Fruit fly (Drosophila melanogaster) whole organism, embryonic: Measurements from ENCODE around the gene Ing5.
A peak's percentile ranks its signal among the peaks of the same experiment; 100 is the strongest.

Experiments used
- Ada2b ChIP-seq: fragments of 200-800 bp; sonication (Bioruptor generic); IDR thresholded peaks from 2 replicates; pipeline ENCODE4 v1.3.6; 2022; ENCODE audit warnings: missing biosample characterization, missing genetic modification characterization
- Atf6 ChIP-seq: fragments of 200-800 bp; sonication (Bioruptor generic); IDR thresholded peaks from 2 replicates; pipeline ENCODE4 v1.3.6; 2022; ENCODE audit warnings: missing biosample characterization, missing genetic modification characterization
- Bteb2 ChIP-seq: fragments of 200-800 bp; sonication (Bioruptor generic); optimal IDR thresholded peaks from 2 replicates; lab custom pipeline; 2016; ENCODE audit warnings: missing biosample characterization, missing genetic modification characterization
- CG11456 ChIP-seq: fragments of 200-800 bp; sonication (Bioruptor generic); IDR thresholded peaks from 3 replicates; pipeline ENCODE4 v1.3.6; 2022; ENCODE audit warnings: missing biosample characterization, missing genetic modification characterization
- CG11560 ChIP-seq: fragments of 200-800 bp; sonication (Bioruptor generic); IDR thresholded peaks from 3 replicates; pipeline ENCODE4 v1.3.6; 2022; ENCODE audit warnings: missing biosample characterization, missing genetic modification characterization
- CG13287 ChIP-seq: fragments of 200-800 bp; sonication (Bioruptor generic); IDR thresholded peaks from 2 replicates; pipeline ENCODE4 v1.3.6; 2022; ENCODE audit warnings: missing biosample characterization, missing genetic modification characterization; ENCODE audit not compliant: partially characterized antibody
- CG14050 ChIP-seq: fragments of 200-800 bp; sonication (Bioruptor generic); IDR thresholded peaks from 3 replicates; pipeline ENCODE4 v1.3.6; 2022; ENCODE audit warnings: missing biosample characterization, missing genetic modification characterization
- CG14667 ChIP-seq: fragments of 200-800 bp; sonication (Bioruptor generic); IDR thresholded peaks from 2 replicates; pipeline ENCODE4 v1.3.6; 2022; ENCODE audit warnings: missing biosample characterization, missing genetic modification characterization
- CG14860 ChIP-seq: fragments of 200-800 bp; sonication (Bioruptor generic); IDR thresholded peaks from 3 replicates; pipeline ENCODE4 v1.3.6; 2022; ENCODE audit warnings: missing biosample characterization, missing genetic modification characterization; ENCODE audit not compliant: partially characterized antibody
- CG17186 ChIP-seq: fragments of 200-800 bp; sonication (Bioruptor generic); optimal IDR thresholded peaks from 3 replicates; lab custom pipeline; 2017; ENCODE audit warnings: missing biosample characterization, missing genetic modification reagents, missing genetic modification characterization
- CG17802 ChIP-seq: fragments of 200-800 bp; sonication (Bioruptor generic); optimal IDR thresholded peaks from 2 replicates; lab custom pipeline; 2018; ENCODE audit warnings: missing biosample characterization, mild to moderate bottlenecking, missing genetic modification characterization, moderate library complexity
- CG17829 ChIP-seq: fragments of 200-800 bp; optimal IDR thresholded peaks from 2 replicates; lab custom pipeline; 2019; ENCODE audit warnings: missing biosample characterization, mild to moderate bottlenecking, missing genetic modification characterization, moderate library complexity
- CG2199 ChIP-seq: fragments of 200-800 bp; sonication (Bioruptor generic); IDR thresholded peaks from 3 replicates; pipeline ENCODE4 v1.3.6; 2022; ENCODE audit warnings: missing biosample characterization, missing genetic modification characterization
- CG31365 ChIP-seq: fragments of 200-800 bp; sonication (Bioruptor generic); optimal IDR thresholded peaks from 2 replicates; lab custom pipeline; 2018; ENCODE audit warnings: missing biosample characterization, mild to moderate bottlenecking, missing genetic modification characterization
- CG31441 ChIP-seq: fragments of 200-800 bp; sonication (Bioruptor generic); IDR thresholded peaks from 2 replicates; pipeline ENCODE4 v1.3.6; 2022; ENCODE audit warnings: missing biosample characterization, missing genetic modification characterization
- CG4360 ChIP-seq: fragments of 200-800 bp; sonication (Bioruptor generic); IDR thresholded peaks from 2 replicates; pipeline ENCODE4 v1.3.6; 2022; ENCODE audit warnings: missing biosample characterization, missing genetic modification characterization
- CG4730 ChIP-seq: fragments of 200-800 bp; sonication (Bioruptor generic); IDR thresholded peaks from 2 replicates; pipeline ENCODE4 v1.3.6; 2022; ENCODE audit warnings: missing biosample characterization, missing genetic modification characterization
- CG6683 ChIP-seq: fragments of 200-800 bp; sonication (Bioruptor generic); optimal IDR thresholded peaks from 2 replicates; lab custom pipeline; 2017; ENCODE audit warnings: missing biosample characterization, mild to moderate bottlenecking, missing genetic modification characterization, missing genetic modification reagents
- CG6689 ChIP-seq: fragments of 200-800 bp; sonication (Bioruptor generic); IDR thresholded peaks from 2 replicates; pipeline ENCODE4 v1.3.6; 2022; ENCODE audit warnings: missing biosample characterization, missing genetic modification characterization
- CG7745 ChIP-seq: fragments of 200-800 bp; sonication (Bioruptor generic); optimal IDR thresholded peaks from 2 replicates; lab custom pipeline; 2018; ENCODE audit warnings: missing biosample characterization, mild to moderate bottlenecking, missing genetic modification characterization, moderate library complexity
- CG8089 ChIP-seq: fragments of 200-800 bp; sonication (Bioruptor generic); optimal IDR thresholded peaks from 3 replicates; lab custom pipeline; 2016; ENCODE audit warnings: missing biosample characterization, missing genetic modification characterization
- Dbx ChIP-seq: fragments of 200-800 bp; sonication (Bioruptor generic); IDR thresholded peaks from 3 replicates; pipeline ENCODE4 v1.3.6; 2022; ENCODE audit warnings: missing biosample characterization, missing genetic modification characterization
- Drgx ChIP-seq: fragments of 200-800 bp; sonication (Bioruptor generic); IDR thresholded peaks from 2 replicates; pipeline ENCODE4 v1.3.6; 2022; ENCODE audit warnings: missing biosample characterization, missing genetic modification characterization
- GATAe ChIP-seq: fragments of 200-800 bp; sonication (Bioruptor generic); conservative IDR thresholded peaks from 2 replicates; pipeline ENCODE4 v1.3.6; 2022; ENCODE audit warnings: missing biosample characterization, missing genetic modification characterization
- HmgD ChIP-seq: fragments of 200-800 bp; sonication (Bioruptor generic); optimal IDR thresholded peaks from 3 replicates; lab custom pipeline; 2016; ENCODE audit warnings: missing biosample characterization, missing genetic modification characterization
- Jarid2 ChIP-seq: fragments of 200-800 bp; sonication (Bioruptor generic); optimal IDR thresholded peaks from 3 replicates; lab custom pipeline; 2017; ENCODE audit warnings: mild to moderate bottlenecking, missing biosample characterization, missing genetic modification reagents, missing genetic modification characterization
- Mad ChIP-seq: fragments of 200-800 bp; sonication (Bioruptor generic); optimal IDR thresholded peaks from 2 replicates; lab custom pipeline; 2016; ENCODE audit warnings: missing biosample characterization, missing genetic modification characterization
- NfI ChIP-seq: fragments of 200-800 bp; sonication (Bioruptor generic); optimal IDR thresholded peaks from 3 replicates; lab custom pipeline; 2018; ENCODE audit warnings: missing biosample characterization, mild to moderate bottlenecking, missing genetic modification characterization, moderate library complexity
- Scr ChIP-seq: fragments of 200-800 bp; sonication (Bioruptor generic); IDR thresholded peaks from 2 replicates; pipeline ENCODE4 v1.3.6; 2022; ENCODE audit warnings: missing biosample characterization, missing genetic modification characterization; ENCODE audit not compliant: partially characterized antibody
- cad ChIP-seq: fragments of >200 bp; optimal IDR thresholded peaks from 2 replicates; lab custom pipeline; 2017; ENCODE audit warnings: missing biosample characterization, missing genetic modification characterization
- caup ChIP-seq: fragments of 200-800 bp; sonication (Bioruptor generic); optimal IDR thresholded peaks from 3 replicates; lab custom pipeline; 2017; ENCODE audit warnings: missing biosample characterization, mild to moderate bottlenecking, missing genetic modification characterization, moderate library complexity; ENCODE audit not compliant: severe bottlenecking
- dmrt11E ChIP-seq: fragments of 200-800 bp; sonication (Bioruptor generic); optimal IDR thresholded peaks from 3 replicates; lab custom pipeline; 2018; ENCODE audit warnings: missing biosample characterization, mild to moderate bottlenecking, missing genetic modification characterization, moderate library complexity
- en ChIP-seq: fragments of 200-800 bp; sonication (Bioruptor generic); optimal IDR thresholded peaks from 2 replicates; lab custom pipeline; 2016; ENCODE audit warnings: missing biosample characterization, missing genetic modification characterization
- fd64A ChIP-seq: fragments of 200-800 bp; sonication (Bioruptor generic); optimal IDR thresholded peaks from 3 replicates; lab custom pipeline; 2018; ENCODE audit warnings: missing biosample characterization, mild to moderate bottlenecking, missing genetic modification characterization
- fd96Cb ChIP-seq: fragments of 200-800 bp; sonication (Bioruptor generic); optimal IDR thresholded peaks from 2 replicates; lab custom pipeline; 2018; ENCODE audit warnings: missing biosample characterization, mild to moderate bottlenecking, missing genetic modification characterization, moderate library complexity
- gce ChIP-seq: fragments of 200-800 bp; sonication (Bioruptor generic); IDR thresholded peaks from 3 replicates; pipeline ENCODE4 v1.3.6; 2022; ENCODE audit warnings: missing biosample characterization, missing genetic modification characterization
- gcm2 ChIP-seq: fragments of 200-800 bp; sonication (Bioruptor generic); optimal IDR thresholded peaks from 2 replicates; lab custom pipeline; 2016; ENCODE audit warnings: missing biosample characterization, missing genetic modification characterization
- gsb ChIP-seq: fragments of 200-800 bp; sonication (Bioruptor generic); IDR thresholded peaks from 2 replicates; pipeline ENCODE4 v1.3.6; 2022; ENCODE audit warnings: missing biosample characterization, missing genetic modification characterization
- h ChIP-seq: fragments of >200 bp; optimal IDR thresholded peaks from 2 replicates; lab custom pipeline; 2017
- hth ChIP-seq: fragments of >200 bp; optimal IDR thresholded peaks from 2 replicates; lab custom pipeline; 2017; ENCODE audit warnings: inconsistent platforms
- jumu ChIP-seq: fragments of 200-800 bp; sonication (Bioruptor generic); optimal IDR thresholded peaks from 3 replicates; lab custom pipeline; 2016; ENCODE audit warnings: missing biosample characterization, missing genetic modification characterization
- klu ChIP-seq: fragments of 200-800 bp; sonication (Bioruptor generic); IDR thresholded peaks from 2 replicates; pipeline ENCODE4 v1.3.6; 2022; ENCODE audit warnings: missing biosample characterization, missing genetic modification characterization
- lola ChIP-seq, 3 experiments: fragments of >200 bp in 2 of 3; fragments of 200-800 bp in 1 of 3; sonication (Bioruptor generic) in 1 of 3; optimal IDR thresholded peaks; 2 replicates each; lab custom pipeline; 2017 to 2019; ENCODE audit warnings: missing biosample characterization in 3 of 3, missing genetic modification characterization in 3 of 3, mild to moderate bottlenecking in 1 of 3, moderate library complexity in 1 of 3
- mld ChIP-seq: fragments of 200-800 bp; sonication (Bioruptor generic); IDR thresholded peaks from 3 replicates; pipeline ENCODE4 v1.3.6; 2022; ENCODE audit warnings: missing biosample characterization, missing genetic modification characterization; ENCODE audit not compliant: partially characterized antibody
- sc ChIP-seq, 3 experiments: fragments of >200 bp in 2 of 3; fragments of 200-800 bp in 1 of 3; sonication (Bioruptor generic) in 1 of 3; optimal IDR thresholded peaks; 2 replicates in 2 of 3; 3 replicates in 1 of 3; lab custom pipeline; 2017; ENCODE audit warnings: mild to moderate bottlenecking in 1 of 3, missing biosample characterization in 1 of 3, missing genetic modification characterization in 1 of 3, missing genetic modification reagents in 1 of 3
- stwl ChIP-seq: fragments of 200-800 bp; sonication (Bioruptor generic); optimal IDR thresholded peaks from 3 replicates; lab custom pipeline; 2018; ENCODE audit warnings: missing biosample characterization, mild to moderate bottlenecking, missing genetic modification characterization, moderate library complexity
- tll ChIP-seq, 2 experiments: fragments of 200-800 bp in 1 of 2; fragments of >200 bp in 1 of 2; sonication (Bioruptor generic) in 1 of 2; optimal IDR thresholded peaks; 2 replicates each; lab custom pipeline; 2017 to 2019; ENCODE audit warnings: missing biosample characterization in 2 of 2, missing genetic modification characterization in 2 of 2, mild to moderate bottlenecking in 1 of 2, moderate library complexity in 1 of 2
- unpg ChIP-seq: fragments of 200-800 bp; sonication (Bioruptor generic); optimal IDR thresholded peaks from 3 replicates; lab custom pipeline; 2018; ENCODE audit warnings: missing biosample characterization, mild to moderate bottlenecking, missing genetic modification characterization, moderate library complexity
- vvl ChIP-seq: fragments of 200-800 bp; sonication (Bioruptor generic); IDR thresholded peaks from 2 replicates; pipeline ENCODE4 v1.3.6; 2022; ENCODE audit warnings: missing biosample characterization, missing genetic modification characterization
- wdn ChIP-seq: fragments of 200-800 bp; sonication (Bioruptor generic); IDR thresholded peaks from 2 replicates; pipeline ENCODE4 v1.3.6; 2022; ENCODE audit warnings: missing biosample characterization, missing genetic modification characterization

The Ing5 gene

DNA sequence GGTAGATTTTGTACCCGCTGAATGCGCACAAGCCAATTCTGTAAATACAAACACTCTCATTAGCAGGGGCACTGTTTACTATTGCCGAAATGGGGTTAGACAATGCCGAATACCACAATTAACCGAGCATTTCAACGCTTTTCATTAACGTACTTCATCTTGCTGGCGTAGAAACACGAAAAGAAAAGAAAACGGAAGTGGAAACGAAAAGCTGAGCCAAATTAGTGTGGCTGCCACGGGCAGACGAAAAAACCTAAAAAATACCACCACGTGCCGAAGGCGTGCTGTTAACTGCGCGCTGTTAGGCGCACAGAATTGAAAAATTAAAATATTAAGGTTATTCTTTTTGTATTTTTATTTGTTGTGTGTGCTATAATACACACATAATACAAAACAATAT is 7.8 kb upstream of the Ing5 start, which contains the start of gene RpL24 (continued):
- TF ChIP-seq dmrt11E = peak; percentile 84
- peak; percentile 94 for TF ChIP-seq en (GFP tag; lab: Kevin White, UChicago)
- TF ChIP-seq CG6689 (GFP tag; lab: Robert Waterston, UW) = peak; percentile 72
- TF ChIP-seq fd64A (GFP tag; lab: Kevin White, UChicago) = peak; percentile 93
- TF ChIP-seq Jarid2 = peak; percentile 80
- TF ChIP-seq CG14860 (GFP tag; lab: Robert Waterston, UW) = no peak
- peak; percentile 99 for TF ChIP-seq caup
- peak; percentile 24; the same call in 1 of the 2 replicates for TF ChIP-seq CG14667
- no peak; the same call in 1 of the 2 replicates for TF ChIP-seq Scr (GFP tag; lab: Robert Waterston, UW)
- no peak for TF ChIP-seq h (lab: Kevin White, UChicago)
- TF ChIP-seq HmgD (GFP tag; lab: Kevin White, UChicago) = peak; percentile 50
- peak; percentile 92 for TF ChIP-seq CG31441 (GFP tag; lab: Robert Waterston, UW)
- TF ChIP-seq CG17802 (tag; lab: Kevin White, UChicago) = peak; percentile 82
- TF ChIP-seq tll (GFP tag; optimal IDR thresholded peaks at IDR 0.05; lab: Kevin White, UChicago) = peak in 1 of 2 experiments; percentile 17
- peak in 1 of 3 experiments; percentile 56 for TF ChIP-seq lola (GFP tag; optimal IDR thresholded peaks at IDR 0.05; lab: Kevin White, UChicago)
- TF ChIP-seq Mad (GFP tag; lab: Kevin White, UChicago) = peak; percentile 92
- TF ChIP-seq gcm2 (GFP tag; lab: Kevin White, UChicago) = peak; percentile 90
- no peak for TF ChIP-seq CG4730 (GFP tag; lab: Robert Waterston, UW)
- TF ChIP-seq CG13287 (GFP tag; lab: Robert Waterston, UW) = peak; percentile 26; the same call in 1 of the 2 replicates
- no peak for TF ChIP-seq sc (optimal IDR thresholded peaks at IDR 0.05; lab: Kevin White, UChicago)
- TF ChIP-seq sc (GFP tag; optimal IDR thresholded peaks at IDR 0.05; lab: Kevin White, UChicago) = peak; percentile 88
- peak; percentile 83 for TF ChIP-seq wdn
- peak; percentile 92 for TF ChIP-seq CG8089 (GFP tag; lab: Kevin White, UChicago)
- peak; percentile 96 for TF ChIP-seq vvl (GFP tag; lab: Robert Waterston, UW)
- TF ChIP-seq Ada2b (GFP tag; lab: Robert Waterston, UW) = peak; percentile 76; the same call in 1 of the 2 replicates
- peak; percentile 90 for TF ChIP-seq unpg
- TF ChIP-seq GATAe (GFP tag; lab: Robert Waterston, UW) = peak; percentile 60; the same call in 1 of the 2 replicates
- TF ChIP-seq cad (GFP tag; lab: Kevin White, UChicago) = no peak
- peak; percentile 63 for TF ChIP-seq jumu (GFP tag; lab: Kevin White, UChicago)
- peak; percentile 88 for TF ChIP-seq CG31365 (tag; lab: Kevin White, UChicago)
- peak; percentile 86 for TF ChIP-seq Bteb2 (GFP tag; lab: Kevin White, UChicago)
- peak; percentile 96 for TF ChIP-seq gce (GFP tag; lab: Robert Waterston, UW)
- TF ChIP-seq CG6683 (GFP tag; lab: Kevin White, UChicago) = peak; percentile 90
- TF ChIP-seq Dbx (GFP tag; lab: Robert Waterston, UW) = peak; percentile 89
- no peak for TF ChIP-seq CG2199 (GFP tag; lab: Robert Waterston, UW)
- peak; percentile 99 for TF ChIP-seq CG17186 (GFP tag; lab: Kevin White, UChicago)
- TF ChIP-seq CG17829 (tag; lab: Kevin White, UChicago) = peak; percentile 82
- peak; percentile 90 for TF ChIP-seq Atf6
- peak; percentile 40 for TF ChIP-seq CG7745 (tag; lab: Kevin White, UChicago)
- peak; percentile 46 for TF ChIP-seq CG4360 (GFP tag; lab: Robert Waterston, UW)
- TF ChIP-seq klu (GFP tag; lab: Robert Waterston, UW) = peak; percentile 22; the same call in 1 of the 2 replicates
- no peak for TF ChIP-seq CG11560
- peak; percentile 36 for TF ChIP-seq Drgx (GFP tag; lab: Robert Waterston, UW)
- no peak for TF ChIP-seq hth (lab: Kevin White, UChicago)
- peak; percentile 96 for TF ChIP-seq NfI (GFP tag; lab: Kevin White, UChicago)
- peak; percentile 50 for TF ChIP-seq fd96Cb (tag; lab: Kevin White, UChicago)
- peak; percentile 94 for TF ChIP-seq CG11456 (GFP tag; lab: Robert Waterston, UW)
- TF ChIP-seq stwl (tag; lab: Kevin White, UChicago) = peak; percentile 79
- peak; percentile 85 for TF ChIP-seq CG14050 (GFP tag; lab: Robert Waterston, UW)
- no peak for TF ChIP-seq mld (GFP tag; lab: Robert Waterston, UW)
- TF ChIP-seq gsb (GFP tag; lab: Robert Waterston, UW) = peak; percentile 63
